Worm (Caenorhabditis elegans) whole organism, L3 larva: ENCODE measurements around the gene cdc-25.2.

ENCODE experiments used
- hmg-11 ChIP-seq: sonication (generic microtip); optimal IDR thresholded peaks from 2 replicates; lab custom pipeline; 2016; ENCODE audit warnings: missing genetic modification characterization, missing compliant biosample characterization
- nhr-11 ChIP-seq: fragments of 150-350 bp; optimal IDR thresholded peaks from 2 replicates; lab custom pipeline; 2014; ENCODE audit warnings: missing biosample characterization, missing genetic modification characterization
- nhr-77 ChIP-seq: fragments of 150-350 bp; optimal IDR thresholded peaks from 2 replicates; lab custom pipeline; 2014; ENCODE audit warnings: missing biosample characterization, missing genetic modification characterization
- pha-4 ChIP-seq: fragments of 150-350 bp; optimal IDR thresholded peaks from 2 replicates; lab custom pipeline; 2014; ENCODE audit warnings: missing biosample characterization, missing genetic modification reagents, missing genetic modification characterization
- skn-1 ChIP-seq: fragments of 150-350 bp; optimal IDR thresholded peaks from 2 replicates; lab custom pipeline; 2014; ENCODE audit warnings: missing biosample characterization, missing genetic modification characterization
- unc-39 ChIP-seq: sonication (generic microtip); optimal IDR thresholded peaks from 4 replicates; lab custom pipeline; 2017; ENCODE audit warnings: missing biosample characterization, missing genetic modification characterization
- unc-62 ChIP-seq: fragments of 150-350 bp; sonication (generic microtip); optimal IDR thresholded peaks from 4 replicates; lab custom pipeline; 2014; ENCODE audit warnings: missing biosample characterization, missing genetic modification reagents, missing genetic modification characterization
- ztf-11 ChIP-seq: fragments of 150-350 bp; optimal IDR thresholded peaks from 2 replicates; lab custom pipeline; 2014; ENCODE audit warnings: missing biosample characterization, missing genetic modification characterization

- no peak for TF ChIP-seq ztf-11
- no peak for TF ChIP-seq unc-62 (GFP tag; lab: Kevin White, UChicago)
- no peak for TF ChIP-seq nhr-77
- no peak for TF ChIP-seq unc-39
- no peak for TF ChIP-seq hmg-11
- TF ChIP-seq skn-1 (tag; lab: Kevin White, UChicago): no peak
- no peak for TF ChIP-seq pha-4
- no peak for TF ChIP-seq nhr-11 (tag; lab: Kevin White, UChicago)
These were observed 35.7 kb upstream of the cdc-25.2 start, which contains the start of gene K02H11.4 for ce11 chrV:1531159-1531558.
